Worm (Caenorhabditis elegans) whole organism, late embryonic: ENCODE results near the gene pals-30.

Source experiments
- F13H6.1 ChIP-seq: sonication (generic microtip); optimal IDR thresholded peaks from 2 replicates; lab custom pipeline; 2016; ENCODE audit warnings: missing genetic modification characterization, missing compliant biosample characterization
- ceh-34 ChIP-seq: sonication (generic microtip); optimal IDR thresholded peaks from 2 replicates; lab custom pipeline; 2016; ENCODE audit warnings: mild to moderate bottlenecking, missing genetic modification characterization, missing compliant biosample characterization
- dve-1 ChIP-seq: sonication (generic microtip); optimal IDR thresholded peaks from 2 replicates; lab custom pipeline; 2017; ENCODE audit warnings: antibody characterized with exemption, mild to moderate bottlenecking, missing genetic modification characterization, missing compliant biosample characterization
- elt-2 ChIP-seq: sonication (generic microtip); optimal IDR thresholded peaks from 2 replicates; lab custom pipeline; 2016; ENCODE audit warnings: missing genetic modification reagents, missing genetic modification characterization, missing compliant biosample characterization
- fkh-6 ChIP-seq: sonication (generic microtip); optimal IDR thresholded peaks from 2 replicates; lab custom pipeline; 2016; ENCODE audit warnings: missing genetic modification characterization, missing compliant biosample characterization
- hlh-15 ChIP-seq: sonication (generic microtip); optimal IDR thresholded peaks from 2 replicates; lab custom pipeline; 2016; ENCODE audit warnings: missing genetic modification characterization, missing compliant biosample characterization
- lin-11 ChIP-seq: fragments of 200-800 bp; sonication (Bioruptor generic); optimal IDR thresholded peaks from 2 replicates; lab custom pipeline; 2018; ENCODE audit warnings: mild to moderate bottlenecking, missing genetic modification characterization, missing compliant biosample characterization
- nfya-1 ChIP-seq: sonication (generic microtip); optimal IDR thresholded peaks from 2 replicates; lab custom pipeline; 2017; ENCODE audit warnings: missing genetic modification characterization, mild to moderate bottlenecking, missing compliant biosample characterization, antibody characterized with exemption, moderate library complexity
- nhr-11 ChIP-seq: fragments of 150-350 bp; optimal IDR thresholded peaks from 2 replicates; lab custom pipeline; 2014; ENCODE audit warnings: missing biosample characterization, missing genetic modification characterization
- sdc-2 ChIP-seq: sonication (generic microtip); optimal IDR thresholded peaks from 2 replicates; lab custom pipeline; 2016; ENCODE audit warnings: missing genotype, missing genetic modification characterization, missing compliant biosample characterization
- sox-4 ChIP-seq: sonication (generic microtip); optimal IDR thresholded peaks from 2 replicates; lab custom pipeline; 2017; ENCODE audit warnings: mild to moderate bottlenecking, missing genetic modification characterization, inconsistent platforms, missing compliant biosample characterization
- ttx-3 ChIP-seq: sonication (generic microtip); optimal IDR thresholded peaks from 2 replicates; lab custom pipeline; 2016; ENCODE audit warnings: missing genetic modification reagents, missing genetic modification characterization, missing compliant biosample characterization

- TF ChIP-seq fkh-6 (tag; lab: Kevin White, UChicago), result no peak
- TF ChIP-seq lin-11 (tag; lab: Kevin White, UChicago), result no peak
- no peak for TF ChIP-seq nfya-1 (tag; lab: Kevin White, UChicago)
- TF ChIP-seq hlh-15 (tag; lab: Kevin White, UChicago), result no peak
- no peak for TF ChIP-seq elt-2 (tag; lab: Kevin White, UChicago)
- TF ChIP-seq ceh-34 (tag; lab: Kevin White, UChicago), result no peak
- TF ChIP-seq sdc-2 (tag; lab: Kevin White, UChicago), result no peak
- no peak for TF ChIP-seq nhr-11
- TF ChIP-seq ttx-3 (tag; lab: Kevin White, UChicago), result no peak
- no peak for TF ChIP-seq dve-1 (tag; lab: Kevin White, UChicago)
- no peak for TF ChIP-seq F13H6.1 (tag; lab: Kevin White, UChicago)
- no peak for TF ChIP-seq sox-4 (tag; lab: Kevin White, UChicago)
Measured at ce11 chrIV:14578650-14579193, 27.0 kb upstream of the pals-30 start, which contains the start of gene Y57G11B.8.
